Fruit fly (Drosophila melanogaster): ENCODE results near the gene CG15196.

The CG15196 gene

DNA sequence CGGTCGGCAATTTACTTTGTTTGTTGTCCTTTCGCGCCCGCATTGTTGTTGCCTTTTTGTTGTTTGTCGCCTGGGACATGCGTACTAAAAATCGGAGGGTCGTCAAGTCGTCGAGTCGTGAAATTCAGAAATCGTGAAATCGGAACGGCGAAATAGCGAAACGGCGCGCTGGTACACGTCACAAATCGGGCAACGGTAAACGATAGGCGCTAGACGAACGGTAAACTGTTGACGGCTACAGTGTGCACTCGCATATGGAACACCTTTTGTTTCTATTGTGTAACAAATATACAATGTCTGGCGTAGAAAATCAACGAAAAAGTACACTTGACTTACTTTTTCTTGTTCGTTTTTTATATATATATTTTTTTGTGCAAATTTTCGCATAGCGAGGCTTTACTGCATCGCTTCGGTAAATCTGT lies 25.7 kb upstream of the CG15196 start:
- TF ChIP-seq Myc (optimal IDR thresholded peaks at IDR 0.05): no peak
- no peak for TF ChIP-seq h (optimal IDR thresholded peaks at IDR 0.05)
- no peak for TF ChIP-seq insv (optimal IDR thresholded peaks at IDR 0.05)
- TF ChIP-seq Sin3A (optimal IDR thresholded peaks at IDR 0.05): no peak
- TF ChIP-seq psq (optimal IDR thresholded peaks at IDR 0.05): no peak
- no peak for TF ChIP-seq ttk (optimal IDR thresholded peaks at IDR 0.05)

DNA sequence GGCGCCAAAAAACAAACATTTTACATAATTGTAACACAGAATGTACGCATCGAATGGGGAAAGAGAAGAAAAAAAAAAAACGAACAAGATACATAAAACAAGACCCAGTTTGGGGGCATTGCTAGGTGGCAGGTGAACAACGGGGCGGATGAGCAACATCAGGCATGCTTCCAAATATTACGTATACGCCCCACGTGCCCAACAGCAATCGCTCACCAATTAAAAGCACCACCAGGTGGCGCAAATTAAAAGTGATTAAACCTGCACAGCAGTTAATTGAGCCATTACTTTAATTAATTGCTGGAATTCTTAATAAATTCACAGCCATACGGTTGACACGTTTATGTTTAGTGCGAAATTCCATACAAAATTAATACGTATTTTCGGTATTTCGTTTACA lies 24.2 kb upstream of the CG15196 start:
- TF ChIP-seq Myc (optimal IDR thresholded peaks at IDR 0.05) (no peak), h (optimal IDR thresholded peaks at IDR 0.05) (no peak), psq (optimal IDR thresholded peaks at IDR 0.05) (no peak), Sin3A (optimal IDR thresholded peaks at IDR 0.05) (no peak), insv (optimal IDR thresholded peaks at IDR 0.05) (no peak), ttk (optimal IDR thresholded peaks at IDR 0.05) (no peak)

dm6 chrX:11389494-11390447 lies 20.0 kb upstream of the CG15196 start:
- TF ChIP-seq h (optimal IDR thresholded peaks at IDR 0.05) (no peak), ttk (optimal IDR thresholded peaks at IDR 0.05) (no peak), insv (optimal IDR thresholded peaks at IDR 0.05) (no peak), Sin3A (optimal IDR thresholded peaks at IDR 0.05) (no peak)

dm6 chrX:11390625-11391363 lies 19.0 kb upstream of the CG15196 start:
- TF ChIP-seq psq (optimal IDR thresholded peaks at IDR 0.05) (no peak), insv (optimal IDR thresholded peaks at IDR 0.05) (no peak), Sin3A (optimal IDR thresholded peaks at IDR 0.05) (no peak), h (optimal IDR thresholded peaks at IDR 0.05) (no peak)

DNA sequence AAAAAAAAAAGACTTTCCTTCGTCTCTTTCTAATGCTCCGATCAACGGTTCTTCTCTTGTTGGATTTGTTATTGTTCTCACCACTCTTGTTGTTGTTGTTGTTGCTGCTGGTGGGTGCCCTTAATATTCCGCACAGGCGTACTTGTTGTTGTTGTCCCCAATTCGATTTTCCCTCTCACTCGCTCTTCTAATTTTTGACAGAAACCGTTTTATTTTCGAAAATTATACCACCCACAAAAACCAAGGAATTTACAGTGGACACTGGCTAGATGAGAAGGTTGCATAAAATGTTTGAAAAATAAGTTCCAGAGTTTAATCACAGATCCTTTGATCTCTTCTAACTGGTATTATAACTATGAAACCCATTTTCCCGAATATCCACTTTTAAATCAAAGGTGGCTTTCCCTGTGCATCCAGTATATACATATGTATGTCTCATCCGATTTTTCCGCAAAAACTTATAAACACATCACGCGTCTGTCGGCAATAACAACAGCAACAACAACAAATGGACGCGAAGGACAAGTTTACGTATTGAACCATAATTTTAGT lies 18.3 kb upstream of the CG15196 start:
- TF ChIP-seq insv (optimal IDR thresholded peaks at IDR 0.05) (no peak), Myc (optimal IDR thresholded peaks at IDR 0.05) (no peak), h (optimal IDR thresholded peaks at IDR 0.05) (no peak), Sin3A (optimal IDR thresholded peaks at IDR 0.05) (no peak), ttk (optimal IDR thresholded peaks at IDR 0.05) (no peak), psq (optimal IDR thresholded peaks at IDR 0.05) (no peak)

dm6 chrX:11393003-11393620 lies 16.6 kb upstream of the CG15196 start:
- TF ChIP-seq insv (optimal IDR thresholded peaks at IDR 0.05) (no peak), Sin3A (optimal IDR thresholded peaks at IDR 0.05) (no peak), ttk (optimal IDR thresholded peaks at IDR 0.05) (no peak), psq (optimal IDR thresholded peaks at IDR 0.05) (no peak), h (optimal IDR thresholded peaks at IDR 0.05) (no peak), Myc (optimal IDR thresholded peaks at IDR 0.05) (no peak)

DNA sequence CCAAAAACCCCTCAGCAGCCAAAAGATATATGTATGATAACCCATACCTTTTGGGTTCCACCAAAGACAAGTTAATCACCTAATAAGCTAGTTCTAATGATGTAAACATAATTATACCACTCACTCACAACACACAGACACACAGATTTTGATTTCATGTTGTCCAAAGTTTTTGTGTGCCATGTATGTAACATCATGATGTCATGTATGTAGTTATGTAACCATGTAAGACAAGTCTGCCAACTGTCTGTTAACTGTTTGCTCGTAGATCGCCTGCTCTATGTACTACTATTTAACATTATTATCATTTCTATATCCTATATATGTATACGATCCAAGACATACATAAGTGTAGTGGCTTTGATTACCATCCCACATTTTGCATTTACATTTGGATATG lies 5.5 kb upstream of the CG15196 start:
- TF ChIP-seq Sin3A (optimal IDR thresholded peaks at IDR 0.05): no peak

- TF ChIP-seq ttk (optimal IDR thresholded peaks at IDR 0.05) (no peak), h (optimal IDR thresholded peaks at IDR 0.05) (no peak), insv (optimal IDR thresholded peaks at IDR 0.05) (no peak), Sin3A (optimal IDR thresholded peaks at IDR 0.05) (no peak), psq (optimal IDR thresholded peaks at IDR 0.05) (no peak), Myc (optimal IDR thresholded peaks at IDR 0.05) (no peak)
These were observed 3.3 kb downstream of the CG15196 start, which contains the start of gene Gr10b for dm6 chrX:11413090-11413489. TSS of gene Gr10b (minus strand) at chrX:11413190.

- TF ChIP-seq insv (optimal IDR thresholded peaks at IDR 0.05): no peak
- TF ChIP-seq h (optimal IDR thresholded peaks at IDR 0.05): no peak
- TF ChIP-seq Myc (optimal IDR thresholded peaks at IDR 0.05): no peak
- no peak for TF ChIP-seq ttk (optimal IDR thresholded peaks at IDR 0.05)
- TF ChIP-seq Sin3A (optimal IDR thresholded peaks at IDR 0.05): no peak
- TF ChIP-seq psq (optimal IDR thresholded peaks at IDR 0.05): no peak
These were observed 7.6 kb downstream of the CG15196 start, which contains the start of the genes Gr10a and Or10a for dm6 chrX:11417322-11417721. TSS of gene Gr10a (minus strand) at chrX:11417422. TSS of gene Or10a (minus strand) at chrX:11417422.

DNA sequence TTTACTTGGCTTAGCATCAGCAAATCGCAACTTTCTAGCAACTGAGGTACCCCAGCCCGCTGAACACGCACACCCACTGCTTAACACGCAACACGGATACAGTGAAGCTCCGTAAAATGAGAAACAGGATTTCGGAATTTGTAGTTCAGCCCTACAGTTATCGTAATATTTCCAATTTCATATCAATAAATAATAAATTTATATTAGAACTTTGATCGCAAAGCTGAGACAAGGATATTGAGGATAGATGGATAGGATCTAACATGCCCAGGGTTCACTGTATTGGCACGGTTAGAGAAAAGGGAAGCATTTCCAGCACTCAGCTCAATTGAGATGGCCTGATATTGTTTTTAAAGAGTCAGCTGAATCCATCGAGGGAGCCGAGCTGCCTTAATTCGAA lies 9.5 kb downstream of the CG15196 start:
- no peak for TF ChIP-seq h (optimal IDR thresholded peaks at IDR 0.05)
- no peak for TF ChIP-seq psq (optimal IDR thresholded peaks at IDR 0.05)
- TF ChIP-seq ttk (optimal IDR thresholded peaks at IDR 0.05): no peak
- no peak for TF ChIP-seq Myc (optimal IDR thresholded peaks at IDR 0.05)
- no peak for TF ChIP-seq Sin3A (optimal IDR thresholded peaks at IDR 0.05)

- TF ChIP-seq ttk (optimal IDR thresholded peaks at IDR 0.05): no peak
- TF ChIP-seq psq (optimal IDR thresholded peaks at IDR 0.05): no peak
- TF ChIP-seq insv (optimal IDR thresholded peaks at IDR 0.05): no peak
- no peak for TF ChIP-seq h (optimal IDR thresholded peaks at IDR 0.05)
- TF ChIP-seq Myc (optimal IDR thresholded peaks at IDR 0.05): no peak
These were observed 10.2 kb downstream of the CG15196 start for dm6 chrX:11419962-11420361.
